Fruit fly (Drosophila melanogaster): ENCODE measurements around the gene CG32085.

The CG32085 gene

dm6 chr3L:11680298-11680697 lies at the start of gene CG32085:
TSS of gene CG32085 (minus strand) at chr3L:11680344.
- TF ChIP-seq Eip78C (GFP tag), result peak; percentile 70
- TF ChIP-seq CG8119 (GFP tag; IDR thresholded peaks at IDR 0.05), result peak; percentile 38; the same call in 1 of the 3 replicates
- no peak for TF ChIP-seq Ets21C (GFP tag; optimal IDR thresholded peaks at IDR 0.05)
- peak; percentile 62; the same call in 1 of the 2 replicates for TF ChIP-seq CG11294 (GFP tag; IDR thresholded peaks at IDR 0.05)
- TF ChIP-seq eg (GFP tag; IDR thresholded peaks at IDR 0.05), result peak; percentile 72; the same call in 2 of the 3 replicates
- peak; percentile 19 for TF ChIP-seq achi (GFP tag; optimal IDR thresholded peaks at IDR 0.05)
- no peak for TF ChIP-seq CG6276 (GFP tag; optimal IDR thresholded peaks at IDR 0.05)
- TF ChIP-seq Eip75B (GFP tag; optimal IDR thresholded peaks at IDR 0.05), result peak; percentile 18
- peak; percentile 6 for TF ChIP-seq CG6792 (GFP tag; optimal IDR thresholded peaks at IDR 0.05)
- TF ChIP-seq Hr4 (GFP tag; optimal IDR thresholded peaks at IDR 0.05), result peak; percentile 44
- peak; percentile 36 for TF ChIP-seq svp (GFP tag)
- peak; percentile 32 for TF ChIP-seq pdm3 (GFP tag; optimal IDR thresholded peaks at IDR 0.05)
- no peak for TF ChIP-seq lz (GFP tag; optimal IDR thresholded peaks at IDR 0.05)
- peak; percentile 18 for TF ChIP-seq OdsH (GFP tag; optimal IDR thresholded peaks at IDR 0.05)
- peak; percentile 37 for TF ChIP-seq CG32006 (GFP tag; optimal IDR thresholded peaks at IDR 0.05)
- TF ChIP-seq cyc (GFP tag; optimal IDR thresholded peaks at IDR 0.05), result no peak
- TF ChIP-seq CG3919 (GFP tag; optimal IDR thresholded peaks at IDR 0.05), result peak; percentile 61
- TF ChIP-seq Sox102F (GFP tag; optimal IDR thresholded peaks at IDR 0.05), result no peak
- peak; percentile 10 for TF ChIP-seq acj6 (GFP tag; optimal IDR thresholded peaks at IDR 0.05)
- peak; percentile 12 to 22 for TF ChIP-seq ss (GFP tag; optimal IDR thresholded peaks at IDR 0.05)
- TF ChIP-seq CG6163 (GFP tag; IDR thresholded peaks at IDR 0.05), result peak; percentile 71; the same call in 2 of the 3 replicates
- TF ChIP-seq net (GFP tag; optimal IDR thresholded peaks at IDR 0.05), result peak; percentile 28

- no peak for TF ChIP-seq topi (GFP tag; optimal IDR thresholded peaks at IDR 0.05)
- peak; percentile 42 for TF ChIP-seq svp (GFP tag)
Measured at dm6 chr3L:11728147-11728546, 48.0 kb upstream of the CG32085 start, which contains the start of gene sunn. TSS of gene sunn (plus strand) at chr3L:11728348.

- TF ChIP-seq Met (GFP tag; optimal IDR thresholded peaks at IDR 0.05), result peak; percentile 11
- TF ChIP-seq cyc (GFP tag; optimal IDR thresholded peaks at IDR 0.05), result no peak
- TF ChIP-seq Ets96B (tag; optimal IDR thresholded peaks at IDR 0.05), result no peak
- peak; percentile 10 for TF ChIP-seq esn (GFP tag; optimal IDR thresholded peaks at IDR 0.05)
- no peak for TF ChIP-seq CG6792 (GFP tag; optimal IDR thresholded peaks at IDR 0.05)
- TF ChIP-seq lz (GFP tag; optimal IDR thresholded peaks at IDR 0.05), result no peak
- TF ChIP-seq vri (GFP tag; optimal IDR thresholded peaks at IDR 0.05), result no peak
- TF ChIP-seq svp (GFP tag), result peak; percentile 87
- peak; percentile 39 for TF ChIP-seq Eip78C (GFP tag)
- no peak for TF ChIP-seq Sox15 (GFP tag; optimal IDR thresholded peaks at IDR 0.05)
- no peak for TF ChIP-seq Sox14 (GFP tag; optimal IDR thresholded peaks at IDR 0.05)
- TF ChIP-seq Hr39 (GFP tag; optimal IDR thresholded peaks at IDR 0.05), result peak; percentile 8
- TF ChIP-seq CG31627 (GFP tag; optimal IDR thresholded peaks at IDR 0.05), result no peak
- no peak for TF ChIP-seq CG7368 (GFP tag; optimal IDR thresholded peaks at IDR 0.05)
- no peak for TF ChIP-seq CG11294 (GFP tag; IDR thresholded peaks at IDR 0.05)
Measured at dm6 chr3L:11721498-11721946, 41.4 kb upstream of the CG32085 start.

dm6 chr3L:11720780-11721179 lies 40.6 kb upstream of the CG32085 start, which contains the start of gene Bmcp:
TSS of gene Bmcp (plus strand) at chr3L:11720934.
- TF ChIP-seq esn (GFP tag; optimal IDR thresholded peaks at IDR 0.05), result peak; percentile 35
- TF ChIP-seq CG11762 (GFP tag; optimal IDR thresholded peaks at IDR 0.05; ENCODE audit: insufficient read depth), result no peak
- TF ChIP-seq CG6163 (GFP tag; IDR thresholded peaks at IDR 0.05), result no peak
- no peak for TF ChIP-seq CG10631 (GFP tag; optimal IDR thresholded peaks at IDR 0.05)
- peak; percentile 69 for TF ChIP-seq Eip78C (GFP tag)
- no peak for TF ChIP-seq Sox102F (GFP tag; optimal IDR thresholded peaks at IDR 0.05)
- TF ChIP-seq fd59A (GFP tag; optimal IDR thresholded peaks at IDR 0.05), result no peak
- TF ChIP-seq eg (GFP tag; IDR thresholded peaks at IDR 0.05), result no peak
- TF ChIP-seq CG15336 (GFP tag; IDR thresholded peaks at IDR 0.05), result no peak
- TF ChIP-seq achi (GFP tag; optimal IDR thresholded peaks at IDR 0.05), result no peak
- no peak for TF ChIP-seq Eip75B (GFP tag; optimal IDR thresholded peaks at IDR 0.05)
- TF ChIP-seq CG1621 (tag; optimal IDR thresholded peaks at IDR 0.05), result peak; percentile 73
- no peak for TF ChIP-seq ss (GFP tag; optimal IDR thresholded peaks at IDR 0.05)
- no peak for TF ChIP-seq CG31627 (GFP tag; optimal IDR thresholded peaks at IDR 0.05)
- TF ChIP-seq CG11294 (GFP tag; IDR thresholded peaks at IDR 0.05), result no peak
- peak; percentile 4 for TF ChIP-seq CG3032 (tag; optimal IDR thresholded peaks at IDR 0.05)
- no peak for TF ChIP-seq Hr39 (GFP tag; optimal IDR thresholded peaks at IDR 0.05)
- peak; percentile 6 for TF ChIP-seq CG6854 (GFP tag; optimal IDR thresholded peaks at IDR 0.05)
- TF ChIP-seq Sox14 (GFP tag; optimal IDR thresholded peaks at IDR 0.05), result peak; percentile 40
- no peak for TF ChIP-seq cyc (GFP tag; optimal IDR thresholded peaks at IDR 0.05)

Data from whole organism, prepupa.